Fruit fly (Drosophila melanogaster) whole organism, pupa: ENCODE data around the gene cindr.

Experiments used
- CG12605 ChIP-seq: fragments of 200-800 bp; sonication (Bioruptor generic); IDR thresholded peaks from 2 replicates; pipeline ENCODE4 v1.3.6; 2022; ENCODE audit warnings: missing biosample characterization, missing genetic modification characterization
- CG13204 ChIP-seq: fragments of 200-800 bp; sonication (Bioruptor generic); optimal IDR thresholded peaks from 2 replicates; lab custom pipeline; 2018; ENCODE audit warnings: missing biosample characterization, mild to moderate bottlenecking, missing genetic modification characterization, moderate library complexity
- CG14655 ChIP-seq: fragments of 200-800 bp; sonication (Bioruptor generic); optimal IDR thresholded peaks from 3 replicates; lab custom pipeline; 2017; ENCODE audit warnings: mild to moderate bottlenecking, missing biosample characterization, missing genetic modification reagents, missing genetic modification characterization
- CG32121 ChIP-seq: fragments of 200-800 bp; sonication (Bioruptor generic); IDR thresholded peaks from 2 replicates; pipeline ENCODE4 v1.3.6; 2022; ENCODE audit warnings: missing biosample characterization, missing genetic modification characterization
- CG34367 ChIP-seq: fragments of 200-800 bp; sonication (Bioruptor generic); optimal IDR thresholded peaks from 2 replicates; lab custom pipeline; 2018; ENCODE audit warnings: missing biosample characterization, mild to moderate bottlenecking, missing genetic modification characterization
- D1 ChIP-seq: fragments of 200-800 bp; sonication (Bioruptor generic); optimal IDR thresholded peaks from 2 replicates; lab custom pipeline; 2018; ENCODE audit warnings: missing biosample characterization, mild to moderate bottlenecking, missing genetic modification characterization, moderate library complexity
- EcR ChIP-seq: fragments of 200-800 bp; sonication (Bioruptor generic); optimal IDR thresholded peaks from 3 replicates; lab custom pipeline; 2019; ENCODE audit warnings: missing biosample characterization, missing genetic modification characterization, mild to moderate bottlenecking, moderate library complexity, missing genetic modification reagents
- Ets98B ChIP-seq: fragments of 200-800 bp; sonication (Bioruptor generic); IDR thresholded peaks from 2 replicates; pipeline ENCODE4 v1.3.6; 2022; ENCODE audit warnings: missing biosample characterization, missing genetic modification characterization
- Pif1A ChIP-seq: fragments of 200-800 bp; sonication (Bioruptor generic); optimal IDR thresholded peaks from 3 replicates; lab custom pipeline; 2016; ENCODE audit warnings: missing biosample characterization, missing genetic modification characterization
- Snoo ChIP-seq: fragments of 200-800 bp; sonication (Bioruptor generic); optimal IDR thresholded peaks from 3 replicates; lab custom pipeline; 2017; ENCODE audit warnings: missing biosample characterization, mild to moderate bottlenecking, missing genetic modification characterization, inconsistent platforms
- fd96Ca ChIP-seq: fragments of 200-800 bp; sonication (Bioruptor generic); IDR thresholded peaks from 3 replicates; pipeline ENCODE4 v1.3.6; 2022; ENCODE audit warnings: missing biosample characterization, missing genetic modification characterization
- gl ChIP-seq: fragments of 200-800 bp; sonication (Bioruptor generic); optimal IDR thresholded peaks from 2 replicates; lab custom pipeline; 2018; ENCODE audit warnings: missing biosample characterization, mild to moderate bottlenecking, missing genetic modification characterization
- rn ChIP-seq: fragments of 200-800 bp; sonication (Bioruptor generic); IDR thresholded peaks from 2 replicates; pipeline ENCODE4 v1.3.6; 2022; ENCODE audit warnings: missing biosample characterization, missing genetic modification characterization

DNA sequence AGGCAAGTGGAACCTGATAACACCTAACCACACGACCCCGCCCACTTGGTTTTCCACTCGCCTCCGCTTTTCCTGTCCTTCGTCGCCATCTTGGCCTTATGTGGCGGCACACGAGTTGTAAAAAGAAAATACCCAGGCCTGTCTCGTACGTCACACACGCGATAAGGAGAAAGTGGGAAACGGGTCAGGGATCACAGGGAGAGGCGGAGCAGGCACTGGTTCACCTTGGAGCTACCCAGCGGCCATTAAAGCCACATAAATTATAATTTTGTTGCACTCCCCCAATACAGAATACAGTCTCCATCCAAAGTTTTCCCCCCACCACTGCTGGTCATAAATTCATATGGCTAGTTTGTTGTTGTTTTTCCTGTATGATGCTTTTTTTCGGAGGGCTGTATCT lies 32.5 kb upstream of the cindr start:
- TF ChIP-seq rn (no peak), fd96Ca (GFP tag; lab: Robert Waterston, UW) (no peak), gl (tag; lab: Kevin White, UChicago) (no peak), CG34367 (no peak), D1 (no peak), CG13204 (no peak), CG14655 (GFP tag; lab: Kevin White, UChicago) (no peak), EcR (no peak), Ets98B (GFP tag; lab: Robert Waterston, UW) (no peak), Snoo (tag; lab: Kevin White, UChicago) (no peak), CG32121 (GFP tag; lab: Robert Waterston, UW) (no peak), Pif1A (no peak), CG12605 (no peak)
